Worm (Caenorhabditis elegans) whole organism, L1 larva: ENCODE results near the gene shc-3.

Experiments
- Y116A8C.19 ChIP-seq: sonication (generic microtip); optimal IDR thresholded peaks from 2 replicates; lab custom pipeline; 2016; ENCODE audit warnings: missing compliant biosample characterization, missing genetic modification characterization, borderline replicate concordance
- aha-1 ChIP-seq: fragments of 150-350 bp; optimal IDR thresholded peaks from 2 replicates; lab custom pipeline; 2014; ENCODE audit warnings: missing biosample characterization, missing genetic modification characterization
- alr-1 ChIP-seq: fragments of 200-800 bp; sonication (Bioruptor generic); optimal IDR thresholded peaks from 2 replicates; lab custom pipeline; 2018; ENCODE audit warnings: borderline replicate concordance, mild to moderate bottlenecking, missing genetic modification characterization, missing compliant biosample characterization
- aly-2 ChIP-seq: fragments of 150-350 bp; optimal IDR thresholded peaks from 2 replicates; lab custom pipeline; 2014; ENCODE audit warnings: missing biosample characterization, missing genetic modification characterization
- ama-1 ChIP-seq: fragments of 150-350 bp; optimal IDR thresholded peaks from 2 replicates; lab custom pipeline; 2014
- blmp-1 ChIP-seq: fragments of 150-350 bp; optimal IDR thresholded peaks from 2 replicates; lab custom pipeline; 2014; ENCODE audit warnings: missing biosample characterization, missing genetic modification characterization
- ceh-63 ChIP-seq: fragments of 200-800 bp; sonication (Bioruptor generic); optimal IDR thresholded peaks from 2 replicates; lab custom pipeline; 2018; ENCODE audit warnings: mild to moderate bottlenecking, missing genetic modification characterization, missing compliant biosample characterization
- ceh-8 ChIP-seq: fragments of 200-800 bp; sonication (Bioruptor generic); optimal IDR thresholded peaks from 2 replicates; lab custom pipeline; 2018; ENCODE audit warnings: mild to moderate bottlenecking, missing genetic modification characterization, moderate library complexity, missing compliant biosample characterization
- ceh-82 ChIP-seq, 3 experiments: fragments of 150-350 bp in 1 of 3; sonication (generic microtip) in 2 of 3; optimal IDR thresholded peaks; 2 replicates each; lab custom pipeline; 2014 to 2017; ENCODE audit warnings: missing biosample characterization in 3 of 3, missing genetic modification characterization in 3 of 3
- egl-27 ChIP-seq, 2 experiments: fragments of 150-350 bp in 1 of 2; sonication (generic microtip); optimal IDR thresholded peaks; 3 replicates each; lab custom pipeline; 2017 to 2018; ENCODE audit warnings: missing biosample characterization in 2 of 2, missing genetic modification characterization in 2 of 2, missing genetic modification reagents in 2 of 2
- elt-2 ChIP-seq: sonication (generic microtip); optimal IDR thresholded peaks from 2 replicates; lab custom pipeline; 2016; ENCODE audit warnings: missing genetic modification characterization, mild to moderate bottlenecking, inconsistent platforms, missing compliant biosample characterization, missing genetic modification reagents
- ets-5 ChIP-seq: fragments of 200-800 bp; sonication (Bioruptor generic); IDR thresholded peaks from 2 replicates; pipeline ENCODE4 v1.3.6; 2022; ENCODE audit warnings: missing genetic modification characterization, missing compliant biosample characterization
- fkh-8 ChIP-seq: sonication (generic microtip); optimal IDR thresholded peaks from 2 replicates; lab custom pipeline; 2016; ENCODE audit warnings: mild to moderate bottlenecking, missing genetic modification characterization, missing compliant biosample characterization
- grh-1 ChIP-seq: fragments of 200-800 bp; sonication (Bioruptor generic); IDR thresholded peaks from 2 replicates; pipeline ENCODE4 v1.3.6; 2022; ENCODE audit warnings: missing genetic modification reagents, missing genetic modification characterization, missing compliant biosample characterization
- isw-1 ChIP-seq: fragments of 200-800 bp; sonication (Bioruptor generic); IDR thresholded peaks from 2 replicates; pipeline ENCODE4 v1.3.6; 2022; ENCODE audit warnings: missing genetic modification characterization, missing compliant biosample characterization
- jun-1 ChIP-seq: fragments of 150-350 bp; optimal IDR thresholded peaks from 2 replicates; lab custom pipeline; 2014; ENCODE audit warnings: missing biosample characterization, missing genetic modification reagents, missing genetic modification characterization
- lin-14 ChIP-seq: fragments of 200-800 bp; sonication (Bioruptor generic); optimal IDR thresholded peaks from 2 replicates; lab custom pipeline; 2018; ENCODE audit warnings: mild to moderate bottlenecking, missing genetic modification characterization, moderate library complexity, missing compliant biosample characterization
- lin-15B ChIP-seq: fragments of 150-350 bp; sonication (generic microtip); optimal IDR thresholded peaks from 3 replicates; lab custom pipeline; 2014; ENCODE audit warnings: missing biosample characterization, missing genetic modification characterization
- lin-35 ChIP-seq, 2 experiments: fragments of 150-350 bp; optimal IDR thresholded peaks; 2 replicates each; lab custom pipeline; 2014; ENCODE audit warnings: missing biosample characterization in 2 of 2, missing genetic modification characterization in 2 of 2, missing genetic modification reagents in 2 of 2
- lsy-2 ChIP-seq, 2 experiments: fragments of 150-350 bp; optimal IDR thresholded peaks; 2 replicates each; lab custom pipeline; 2014; ENCODE audit warnings: missing biosample characterization in 2 of 2, missing genetic modification characterization in 2 of 2
- mdl-1 ChIP-seq, 2 experiments: fragments of 150-350 bp; optimal IDR thresholded peaks; 2 replicates each; lab custom pipeline; 2014 to 2017; ENCODE audit warnings: missing biosample characterization in 2 of 2, missing genetic modification characterization in 2 of 2, inconsistent platforms in 1 of 2
- mep-1 ChIP-seq: fragments of 150-350 bp; optimal IDR thresholded peaks from 2 replicates; lab custom pipeline; 2014; ENCODE audit warnings: missing biosample characterization, missing genetic modification characterization
- nhr-12 ChIP-seq: sonication (generic microtip); optimal IDR thresholded peaks from 2 replicates; lab custom pipeline; 2017; ENCODE audit warnings: missing biosample characterization, missing genetic modification characterization
- nhr-19 ChIP-seq: fragments of 200-800 bp; sonication (Bioruptor generic); conservative IDR thresholded peaks from 2 replicates; pipeline ENCODE4 v1.3.6; 2022; ENCODE audit warnings: missing genetic modification characterization, missing compliant biosample characterization
- nhr-20 ChIP-seq: sonication (generic microtip); optimal IDR thresholded peaks from 2 replicates; lab custom pipeline; 2016; ENCODE audit warnings: mild to moderate bottlenecking, missing genetic modification characterization, missing compliant biosample characterization
- nhr-237 ChIP-seq: fragments of 150-350 bp; optimal IDR thresholded peaks from 2 replicates; lab custom pipeline; 2014; ENCODE audit warnings: missing biosample characterization, missing genetic modification characterization
- nhr-28 ChIP-seq: fragments of 150-350 bp; optimal IDR thresholded peaks from 2 replicates; lab custom pipeline; 2014; ENCODE audit warnings: missing biosample characterization, missing genetic modification characterization
- nhr-47 ChIP-seq: sonication (generic microtip); optimal IDR thresholded peaks from 2 replicates; lab custom pipeline; 2016; ENCODE audit warnings: mild to moderate bottlenecking, missing genetic modification characterization, moderate library complexity, missing compliant biosample characterization
- nhr-76 ChIP-seq: sonication (generic microtip); optimal IDR thresholded peaks from 2 replicates; lab custom pipeline; 2017; ENCODE audit warnings: missing biosample characterization, missing genetic modification characterization
- nhr-90 ChIP-seq: sonication (generic microtip); optimal IDR thresholded peaks from 2 replicates; lab custom pipeline; 2016; ENCODE audit warnings: mild to moderate bottlenecking, missing genetic modification characterization, missing compliant biosample characterization; ENCODE audit not compliant: poor library complexity
- pag-3 ChIP-seq: sonication (generic microtip); optimal IDR thresholded peaks from 2 replicates; lab custom pipeline; 2017; ENCODE audit warnings: missing genetic modification characterization, mild to moderate bottlenecking, missing compliant biosample characterization, antibody characterized with exemption, borderline replicate concordance; ENCODE audit not compliant: insufficient read depth
- pqm-1 ChIP-seq: sonication (generic microtip); optimal IDR thresholded peaks from 3 replicates; lab custom pipeline; 2017; ENCODE audit warnings: missing biosample characterization, missing genetic modification characterization
- rnt-1 ChIP-seq: sonication (generic microtip); optimal IDR thresholded peaks from 2 replicates; lab custom pipeline; 2016; ENCODE audit warnings: mild to moderate bottlenecking, missing genetic modification characterization, moderate library complexity, missing compliant biosample characterization
- skn-1 ChIP-seq: fragments of 150-350 bp; optimal IDR thresholded peaks from 2 replicates; lab custom pipeline; 2014; ENCODE audit warnings: missing biosample characterization, missing genetic modification characterization
- snu-23 ChIP-seq: sonication (generic microtip); optimal IDR thresholded peaks from 2 replicates; lab custom pipeline; 2016; ENCODE audit warnings: missing genetic modification characterization, missing compliant biosample characterization
- sox-4 ChIP-seq: sonication (generic microtip); optimal IDR thresholded peaks from 2 replicates; lab custom pipeline; 2016; ENCODE audit warnings: missing genetic modification characterization, missing compliant biosample characterization
- sptf-1 ChIP-seq: fragments of 150-350 bp; optimal IDR thresholded peaks from 2 replicates; lab custom pipeline; 2014; ENCODE audit warnings: missing biosample characterization, missing genetic modification characterization
- swsn-7 ChIP-seq: sonication (generic microtip); optimal IDR thresholded peaks from 2 replicates; lab custom pipeline; 2016; ENCODE audit warnings: missing genetic modification characterization, missing compliant biosample characterization
- tbx-2 ChIP-seq: sonication (generic microtip); optimal IDR thresholded peaks from 2 replicates; lab custom pipeline; 2016; ENCODE audit warnings: missing genetic modification characterization, missing compliant biosample characterization
- unc-30 ChIP-seq: sonication (generic microtip); optimal IDR thresholded peaks from 2 replicates; lab custom pipeline; 2017; ENCODE audit warnings: missing biosample characterization, missing genetic modification characterization
- unc-86 ChIP-seq: sonication (generic microtip); optimal IDR thresholded peaks from 2 replicates; lab custom pipeline; 2016; ENCODE audit warnings: missing genetic modification characterization, missing compliant biosample characterization
- unc-98 ChIP-seq: fragments of 200-800 bp; sonication (Bioruptor generic); IDR thresholded peaks from 2 replicates; pipeline ENCODE4 v1.3.6; 2022; ENCODE audit warnings: missing genetic modification characterization, missing compliant biosample characterization
- zag-1 ChIP-seq: fragments of 150-350 bp; optimal IDR thresholded peaks from 2 replicates; lab custom pipeline; 2014; ENCODE audit warnings: missing biosample characterization, missing genetic modification characterization
- ztf-11 ChIP-seq, 2 experiments: sonication (generic microtip); optimal IDR thresholded peaks; 2 replicates each; lab custom pipeline; 2016 to 2017; ENCODE audit warnings: missing genetic modification characterization in 2 of 2, missing biosample characterization in 1 of 2, missing compliant biosample characterization in 1 of 2
- ztf-4 ChIP-seq: fragments of 150-350 bp; optimal IDR thresholded peaks from 2 replicates; lab custom pipeline; 2014; ENCODE audit warnings: missing biosample characterization, missing genetic modification characterization

Gene shc-3

ce11 chrX:13675444-13675843, 41.9 kb upstream of the shc-3 start (continued):
- no peak for TF ChIP-seq ceh-8 (GFP tag; lab: Kevin White, UChicago)
- peak; percentile 4 for TF ChIP-seq nhr-90
- TF ChIP-seq isw-1 (GFP tag; lab: Robert Waterston, UW), result no peak
- peak; percentile 28 for TF ChIP-seq swsn-7 (tag; lab: Kevin White, UChicago)
- TF ChIP-seq fkh-8, result no peak
- peak; percentile 59 for TF ChIP-seq blmp-1 (tag; lab: Kevin White, UChicago)
- no peak for TF ChIP-seq ets-5 (GFP tag; lab: Robert Waterston, UW)
- no peak for TF ChIP-seq nhr-237 (tag; lab: Kevin White, UChicago)
- no peak for TF ChIP-seq nhr-76
- TF ChIP-seq unc-98 (GFP tag; lab: Robert Waterston, UW), result no peak
- peak; percentile 45 for TF ChIP-seq mep-1 (tag; lab: Kevin White, UChicago)
- no peak for TF ChIP-seq ama-1
- TF ChIP-seq lin-15B (tag; lab: Kevin White, UChicago), result no peak
- TF ChIP-seq lsy-2 (tag; optimal IDR thresholded peaks at IDR 0.05; lab: Kevin White, UChicago), result peak; percentile 25 to 32
- peak in 1 of 2 experiments; percentile 16 for TF ChIP-seq ztf-11 (tag; optimal IDR thresholded peaks at IDR 0.05; lab: Kevin White, UChicago)
- peak; percentile 17 for TF ChIP-seq nhr-47 (tag; lab: Kevin White, UChicago)
- TF ChIP-seq ceh-63 (GFP tag; lab: Kevin White, UChicago), result no peak
- no peak for TF ChIP-seq nhr-28 (tag; lab: Kevin White, UChicago)
- TF ChIP-seq nhr-19 (GFP tag; lab: Robert Waterston, UW), result no peak
- no peak for TF ChIP-seq pag-3 (tag; lab: Kevin White, UChicago)
- TF ChIP-seq unc-86 (tag; lab: Kevin White, UChicago), result no peak
- TF ChIP-seq zag-1 (tag; lab: Kevin White, UChicago), result no peak
- TF ChIP-seq mdl-1 (tag; optimal IDR thresholded peaks at IDR 0.05; lab: Kevin White, UChicago), result peak in 1 of 2 experiments; percentile 6
- no peak for TF ChIP-seq jun-1 (tag; lab: Kevin White, UChicago)
- no peak for TF ChIP-seq alr-1 (tag; lab: Kevin White, UChicago)
- no peak for TF ChIP-seq sox-4
- TF ChIP-seq Y116A8C.19 (tag; lab: Kevin White, UChicago), result no peak
- no peak for TF ChIP-seq aha-1 (tag; lab: Kevin White, UChicago)
- TF ChIP-seq aly-2, result no peak
- TF ChIP-seq skn-1 (tag; lab: Kevin White, UChicago), result peak; percentile 1
- no peak for TF ChIP-seq nhr-12 (tag; lab: Kevin White, UChicago)
- peak; percentile 77 for TF ChIP-seq lin-14 (GFP tag; lab: Kevin White, UChicago)

- peak; percentile 21 for TF ChIP-seq blmp-1 (tag; lab: Kevin White, UChicago)
- no peak for TF ChIP-seq grh-1 (GFP tag; lab: Robert Waterston, UW)
Observed at ce11 chrX:13676892-13677291, 40.4 kb upstream of the shc-3 start, which contains the start of gene gck-4. gck-4 (plus strand) TSS chrX:13677192.

DNA sequence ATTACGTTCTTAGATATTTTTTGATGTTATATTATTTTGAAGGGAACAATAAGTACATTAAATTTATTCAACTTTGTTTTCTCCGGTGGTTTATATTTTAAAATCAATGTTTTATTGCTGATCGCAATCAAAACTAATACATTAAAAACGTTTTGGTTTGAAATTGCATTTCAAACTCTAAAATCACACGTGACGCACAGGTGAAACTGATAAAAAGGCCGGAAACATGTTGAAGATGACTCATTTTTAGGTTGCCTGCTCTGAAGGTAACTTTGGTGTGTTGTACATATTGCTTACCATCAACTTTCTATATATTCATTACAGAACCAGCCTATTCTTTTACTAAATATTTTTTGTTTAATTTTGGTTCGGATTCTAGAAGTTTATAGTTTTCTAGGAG, 31.6 kb upstream of the shc-3 start:
- TF ChIP-seq jun-1 (tag; lab: Kevin White, UChicago) (no peak), elt-2 (tag; lab: Kevin White, UChicago) (peak; percentile 50), egl-27 (tag; optimal IDR thresholded peaks at IDR 0.05; lab: Kevin White, UChicago) (no peak), lin-35 (GFP tag; optimal IDR thresholded peaks at IDR 0.05; lab: Kevin White, UChicago) (peak in 1 of 2 experiments; percentile 15)

- peak; percentile 91 for TF ChIP-seq lin-14 (GFP tag; lab: Kevin White, UChicago)
- TF ChIP-seq blmp-1 (tag; lab: Kevin White, UChicago), result peak; percentile 44
- TF ChIP-seq rnt-1 (tag; lab: Kevin White, UChicago), result peak; percentile 68
- peak; percentile 30 for TF ChIP-seq fkh-8
- TF ChIP-seq snu-23 (GFP tag; lab: Kevin White, UChicago), result peak; percentile 65
- TF ChIP-seq unc-86 (tag; lab: Kevin White, UChicago), result peak; percentile 37
- peak; percentile 55 for TF ChIP-seq swsn-7 (tag; lab: Kevin White, UChicago)
- peak in 1 of 2 experiments; percentile 33 for TF ChIP-seq lsy-2 (tag; optimal IDR thresholded peaks at IDR 0.05; lab: Kevin White, UChicago)
- TF ChIP-seq skn-1 (tag; lab: Kevin White, UChicago), result peak; percentile 59
- peak; percentile 5 for TF ChIP-seq jun-1 (tag; lab: Kevin White, UChicago)
- TF ChIP-seq mdl-1 (tag; optimal IDR thresholded peaks at IDR 0.05; lab: Kevin White, UChicago), result peak in 1 of 2 experiments; percentile 28
- no peak for TF ChIP-seq unc-30 (tag; lab: Kevin White, UChicago)
- peak; percentile 64 for TF ChIP-seq nhr-20 (tag; lab: Kevin White, UChicago)
- no peak for TF ChIP-seq sox-4
- no peak for TF ChIP-seq elt-2 (tag; lab: Kevin White, UChicago)
- TF ChIP-seq ceh-82 (tag; optimal IDR thresholded peaks at IDR 0.05; lab: Kevin White, UChicago), result peak; percentile 34 to 71 (median 56)
- TF ChIP-seq tbx-2, result peak; percentile 57
- no peak for TF ChIP-seq pqm-1 (tag; lab: Kevin White, UChicago)
- no peak for TF ChIP-seq zag-1 (tag; lab: Kevin White, UChicago)
- TF ChIP-seq ztf-4 (tag; lab: Kevin White, UChicago), result peak; percentile 52
- no peak for TF ChIP-seq sptf-1 (tag; lab: Kevin White, UChicago)
- no peak for TF ChIP-seq aly-2
Observed at ce11 chrX:13687111-13687512, 30.2 kb upstream of the shc-3 start.
